Worm (Caenorhabditis elegans) whole organism, midembryonic: Measurements from ENCODE around the gene F40A3.2.

Experiments used
- T22C8.4 ChIP-seq: fragments of 200-800 bp; sonication (Bioruptor generic); IDR thresholded peaks from 2 replicates; pipeline ENCODE4 v1.3.6; 2022; ENCODE audit warnings: missing genetic modification characterization, missing compliant biosample characterization
- cog-1 ChIP-seq: sonication (generic microtip); optimal IDR thresholded peaks from 2 replicates; lab custom pipeline; 2016; ENCODE audit warnings: missing genetic modification characterization, missing compliant biosample characterization
- flt-1 ChIP-seq: fragments of 200-800 bp; sonication (Bioruptor generic); IDR thresholded peaks from 2 replicates; pipeline ENCODE4 v1.3.6; 2022; ENCODE audit warnings: missing genetic modification characterization, missing compliant biosample characterization
- klf-2 ChIP-seq: fragments of 200-800 bp; sonication (Bioruptor generic); conservative IDR thresholded peaks from 2 replicates; pipeline ENCODE4 v1.3.6; 2022; ENCODE audit warnings: missing genetic modification reagents, missing genetic modification characterization, missing compliant biosample characterization
- med-1 ChIP-seq: sonication (generic microtip); optimal IDR thresholded peaks from 2 replicates; lab custom pipeline; 2017; ENCODE audit warnings: missing genetic modification characterization, mild to moderate bottlenecking, missing compliant biosample characterization, antibody characterized with exemption, missing genetic modification reagents; ENCODE audit not compliant: insufficient read depth
- ref-1 ChIP-seq: fragments of 200-800 bp; sonication (Bioruptor generic); conservative IDR thresholded peaks from 2 replicates; pipeline ENCODE4 v1.3.6; 2022; ENCODE audit warnings: missing genetic modification reagents, missing genetic modification characterization, missing compliant biosample characterization
- tab-1 ChIP-seq: fragments of 200-800 bp; sonication (Bioruptor generic); IDR thresholded peaks from 2 replicates; pipeline ENCODE4 v1.3.6; 2022; ENCODE audit warnings: missing genetic modification characterization, missing compliant biosample characterization
- ztf-23 ChIP-seq: fragments of 200-800 bp; sonication (Bioruptor generic); IDR thresholded peaks from 2 replicates; pipeline ENCODE4 v1.3.6; 2022; ENCODE audit warnings: missing genetic modification reagents, missing genetic modification characterization, missing compliant biosample characterization
- ztf-29 ChIP-seq: fragments of 200-800 bp; sonication (Bioruptor generic); IDR thresholded peaks from 2 replicates; pipeline ENCODE4 v1.3.6; 2022; ENCODE audit warnings: missing genetic modification reagents, missing genetic modification characterization, missing compliant biosample characterization

The F40A3.2 gene

DNA sequence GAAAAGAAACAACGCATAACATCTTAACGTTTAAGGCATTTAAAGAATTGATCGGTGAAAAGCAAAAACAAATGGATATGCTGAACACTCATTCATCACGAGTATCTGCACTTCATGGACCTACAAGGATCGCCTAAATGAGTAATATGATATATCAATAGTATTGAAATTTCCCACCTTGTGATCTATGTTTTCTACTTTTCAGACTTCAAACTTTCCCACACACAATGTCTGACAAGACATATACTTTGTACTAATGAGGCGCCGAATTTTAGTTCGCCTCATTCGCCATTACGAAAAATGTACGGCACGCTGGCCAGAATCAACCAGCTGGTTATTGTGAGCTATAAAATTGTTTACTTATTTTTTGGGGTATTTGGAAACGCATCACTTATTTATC is 48.1 kb downstream of the F40A3.2 start, which contains the start of gene srsx-6:
Gene srsx-6 (plus strand): TSS at position 301 of the 400 bp plus-strand sequence.
- TF ChIP-seq ztf-29 (GFP tag; lab: Robert Waterston, UW) (no peak), klf-2 (GFP tag; lab: Robert Waterston, UW) (no peak), cog-1 (tag; lab: Kevin White, UChicago) (no peak), ref-1 (no peak), med-1 (GFP tag; lab: Kevin White, UChicago) (no peak), flt-1 (GFP tag; lab: Robert Waterston, UW) (no peak)

DNA sequence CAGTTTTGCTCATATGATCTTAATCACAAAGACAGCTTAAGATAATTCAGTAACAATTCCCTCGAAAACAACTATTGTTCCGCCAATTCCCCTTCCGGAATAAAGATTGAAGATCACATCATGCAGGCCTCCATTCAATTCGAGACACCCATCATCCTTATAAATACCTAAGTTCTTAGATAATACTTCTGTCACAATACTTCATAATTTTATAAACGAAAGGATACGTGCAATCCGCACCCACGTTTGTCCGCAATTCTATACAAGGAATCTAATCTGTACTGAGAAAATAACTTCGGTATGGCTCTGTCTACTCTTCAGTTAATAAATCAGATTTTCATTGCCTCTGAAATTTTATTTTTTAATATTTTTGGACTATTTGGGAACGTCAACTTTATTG is 49.9 kb downstream of the F40A3.2 start, which contains the start of gene srsx-5:
Gene srsx-5 (plus strand): TSS at position 301 of the 400 bp plus-strand sequence.
- TF ChIP-seq flt-1 (GFP tag; lab: Robert Waterston, UW) = no peak
- no peak for TF ChIP-seq T22C8.4 (GFP tag; lab: Robert Waterston, UW)
- no peak for TF ChIP-seq ref-1
- no peak for TF ChIP-seq ztf-23 (GFP tag; lab: Robert Waterston, UW)
- no peak for TF ChIP-seq med-1 (GFP tag; lab: Kevin White, UChicago)
- no peak for TF ChIP-seq cog-1 (tag; lab: Kevin White, UChicago)
- TF ChIP-seq ztf-29 (GFP tag; lab: Robert Waterston, UW) = no peak
- TF ChIP-seq klf-2 (GFP tag; lab: Robert Waterston, UW) = no peak
- no peak for TF ChIP-seq tab-1
